Fruit fly (Drosophila melanogaster): ENCODE measurements around the gene Papst2.

The Papst2 gene

dm6 chr3L:17003251-17004171, 39.1 kb upstream of the Papst2 start (continued):
- TF ChIP-seq ERR (GFP tag; optimal IDR thresholded peaks at IDR 0.05), result no peak
- TF ChIP-seq CG10147 (GFP tag; optimal IDR thresholded peaks at IDR 0.05), result peak; percentile 42
- peak; percentile 8 for TF ChIP-seq CG2678 (tag; optimal IDR thresholded peaks at IDR 0.05)
- no peak for TF ChIP-seq btn (GFP tag; optimal IDR thresholded peaks at IDR 0.05)
- peak; percentile 84 for TF ChIP-seq Vsx1 (GFP tag; optimal IDR thresholded peaks at IDR 0.05)
- no peak for TF ChIP-seq ttk (GFP tag; IDR thresholded peaks at IDR 0.05)
- TF ChIP-seq repo (GFP tag; optimal IDR thresholded peaks at IDR 0.05), result no peak
- TF ChIP-seq CG13894 (tag; optimal IDR thresholded peaks at IDR 0.05), result peak; percentile 77
- no peak for TF ChIP-seq CG30403 (GFP tag; optimal IDR thresholded peaks at IDR 0.05)
- TF ChIP-seq Side (GFP tag; optimal IDR thresholded peaks at IDR 0.05), result no peak
- no peak for TF ChIP-seq BEAF-32 (GFP tag; optimal IDR thresholded peaks at IDR 0.05)
- TF ChIP-seq chm (GFP tag; IDR thresholded peaks at IDR 0.05), result 0 out of 2 replicates have a peak, but pooled peaks have one; percentile 19
- peak; percentile 40 for TF ChIP-seq D19B (GFP tag; optimal IDR thresholded peaks at IDR 0.05)
- peak; percentile 28 for TF ChIP-seq CG12104 (GFP tag; optimal IDR thresholded peaks at IDR 0.05)
- peak; percentile 57 for TF ChIP-seq BtbVII (GFP tag; optimal IDR thresholded peaks at IDR 0.05)
- peak; percentile 56 for TF ChIP-seq slbo (GFP tag; IDR thresholded peaks at IDR 0.05)
- TF ChIP-seq D19A (tag; optimal IDR thresholded peaks at IDR 0.05), result no peak
- TF ChIP-seq CG13287 (GFP tag; IDR thresholded peaks at IDR 0.05; ENCODE audit: partially characterized antibody), result no peak
- no peak for TF ChIP-seq ssp (GFP tag; IDR thresholded peaks at IDR 0.05)
- TF ChIP-seq HLH4C (GFP tag; IDR thresholded peaks at IDR 0.05; ENCODE audit: partially characterized antibody), result no peak
- TF ChIP-seq grn (GFP tag; optimal IDR thresholded peaks at IDR 0.05), result peak; percentile 90
- no peak for TF ChIP-seq CG4424 (GFP tag; optimal IDR thresholded peaks at IDR 0.05)
- TF ChIP-seq B-H2 (GFP tag; optimal IDR thresholded peaks at IDR 0.05), result no peak
- no peak for TF ChIP-seq CG10565 (GFP tag; optimal IDR thresholded peaks at IDR 0.05)
- no peak for TF ChIP-seq mld (GFP tag; IDR thresholded peaks at IDR 0.05; ENCODE audit: partially characterized antibody)
- 0 out of 3 replicates have a peak, but pooled peaks have one; percentile 45 for TF ChIP-seq row (GFP tag; IDR thresholded peaks at IDR 0.05)
- no peak for TF ChIP-seq CG13624 (GFP tag; optimal IDR thresholded peaks at IDR 0.05)
- peak; percentile 48 for TF ChIP-seq CG7987 (GFP tag; optimal IDR thresholded peaks at IDR 0.05)
- no peak for TF ChIP-seq Poxn (GFP tag; IDR thresholded peaks at IDR 0.05)
- no peak for TF ChIP-seq org-1 (GFP tag; optimal IDR thresholded peaks at IDR 0.05)
- TF ChIP-seq h (optimal IDR thresholded peaks at IDR 0.05), result no peak
- TF ChIP-seq danr (GFP tag; IDR thresholded peaks at IDR 0.05), result no peak
- TF ChIP-seq CG15073 (GFP tag; optimal IDR thresholded peaks at IDR 0.05), result no peak
- TF ChIP-seq ATbp (GFP tag; optimal IDR thresholded peaks at IDR 0.05), result peak; percentile 44
- TF ChIP-seq Deaf1 (tag; optimal IDR thresholded peaks at IDR 0.05), result peak; percentile 59
- no peak for TF ChIP-seq Neu2 (GFP tag; optimal IDR thresholded peaks at IDR 0.05; ENCODE audit: borderline replicate concordance)
- TF ChIP-seq z (GFP tag; IDR thresholded peaks at IDR 0.05), result 0 out of 3 replicates have a peak, but pooled peaks have one; percentile 33
- TF ChIP-seq sqz (GFP tag; optimal IDR thresholded peaks at IDR 0.05), result no peak
- no peak for TF ChIP-seq MTF-1 (GFP tag; optimal IDR thresholded peaks at IDR 0.05; ENCODE audit: borderline replicate concordance)
- no peak for TF ChIP-seq NC2β (GFP tag; optimal IDR thresholded peaks at IDR 0.05)
- TF ChIP-seq oc (tag; optimal IDR thresholded peaks at IDR 0.05), result no peak
- no peak for TF ChIP-seq lola (GFP tag; optimal IDR thresholded peaks at IDR 0.05)
- TF ChIP-seq CG11696 (GFP tag; IDR thresholded peaks at IDR 0.05), result 0 out of 2 replicates have a peak, but pooled peaks have one; percentile 32
- TF ChIP-seq CG17186 (GFP tag; optimal IDR thresholded peaks at IDR 0.05), result no peak
- no peak for TF ChIP-seq ranshi (GFP tag; IDR thresholded peaks at IDR 0.05)
- peak in 1 of 2 experiments; percentile 21 for TF ChIP-seq Trl (optimal IDR thresholded peaks at IDR 0.05)
- TF ChIP-seq Trl (GFP tag; optimal IDR thresholded peaks at IDR 0.05), result no peak
- TF ChIP-seq tup (GFP tag; optimal IDR thresholded peaks at IDR 0.05), result no peak
- peak; percentile 95 for TF ChIP-seq CG10543 (GFP tag; optimal IDR thresholded peaks at IDR 0.05)

All from whole organism, embryonic.